Worm (Caenorhabditis elegans) whole organism, mixed stage, embryonic: Measurements from ENCODE around the gene F36G9.15.

Experiments used
- blmp-1 ChIP-seq: fragments of 150-350 bp; optimal IDR thresholded peaks from 2 replicates; lab custom pipeline; 2014; ENCODE audit warnings: missing biosample characterization, missing genetic modification characterization
- ceh-83 ChIP-seq: fragments of 200-800 bp; sonication (Bioruptor generic); optimal IDR thresholded peaks from 2 replicates; lab custom pipeline; 2018; ENCODE audit warnings: mild to moderate bottlenecking, missing genetic modification characterization, missing compliant biosample characterization
- lsy-2 ChIP-seq: fragments of 150-350 bp; optimal IDR thresholded peaks from 2 replicates; lab custom pipeline; 2014; ENCODE audit warnings: missing biosample characterization, missing genetic modification characterization
- mep-1 ChIP-seq: fragments of 150-350 bp; optimal IDR thresholded peaks from 2 replicates; lab custom pipeline; 2017; ENCODE audit warnings: missing biosample characterization, missing genetic modification reagents, missing genetic modification characterization, inconsistent platforms
- nhr-237 ChIP-seq: fragments of 150-350 bp; optimal IDR thresholded peaks from 2 replicates; lab custom pipeline; 2014; ENCODE audit warnings: missing biosample characterization, missing genetic modification characterization
- sem-2 ChIP-seq: fragments of 200-800 bp; sonication (Bioruptor generic); optimal IDR thresholded peaks from 2 replicates; lab custom pipeline; 2018; ENCODE audit warnings: mild to moderate bottlenecking, missing genetic modification characterization, missing compliant biosample characterization
- unc-62 ChIP-seq: fragments of 150-350 bp; optimal IDR thresholded peaks from 2 replicates; lab custom pipeline; 2014; ENCODE audit warnings: missing biosample characterization, missing genetic modification reagents, missing genetic modification characterization

- TF ChIP-seq unc-62: no peak
- no peak for TF ChIP-seq mep-1
- no peak for TF ChIP-seq sem-2 (GFP tag; lab: Kevin White, UChicago)
- no peak for TF ChIP-seq ceh-83 (GFP tag; lab: Kevin White, UChicago)
- TF ChIP-seq blmp-1 (tag; lab: Kevin White, UChicago): no peak
- no peak for TF ChIP-seq nhr-237 (tag; lab: Kevin White, UChicago)
- TF ChIP-seq lsy-2: no peak
These were observed 22.9 kb downstream of the F36G9.15 start, which contains the start of gene sri-2 for ce11 chrV:15965114-15965513.
